Worm (Caenorhabditis elegans) whole organism, L1 larva: ENCODE data around the gene F14H3.5.

Experiments used
- ama-1 ChIP-seq: fragments of 150-350 bp; optimal IDR thresholded peaks from 2 replicates; lab custom pipeline; 2014
- blmp-1 ChIP-seq: fragments of 150-350 bp; optimal IDR thresholded peaks from 2 replicates; lab custom pipeline; 2014; ENCODE audit warnings: missing biosample characterization, missing genetic modification characterization
- isw-1 ChIP-seq: fragments of 200-800 bp; sonication (Bioruptor generic); IDR thresholded peaks from 2 replicates; pipeline ENCODE4 v1.3.6; 2022; ENCODE audit warnings: missing genetic modification characterization, missing compliant biosample characterization
- lin-15B ChIP-seq: fragments of 150-350 bp; sonication (generic microtip); optimal IDR thresholded peaks from 3 replicates; lab custom pipeline; 2014; ENCODE audit warnings: missing biosample characterization, missing genetic modification characterization
- lin-39 ChIP-seq: fragments of 150-350 bp; optimal IDR thresholded peaks from 2 replicates; lab custom pipeline; 2014; ENCODE audit warnings: missing biosample characterization, missing genetic modification reagents, missing genetic modification characterization
- lir-3 ChIP-seq: sonication (generic microtip); optimal IDR thresholded peaks from 2 replicates; lab custom pipeline; 2016; ENCODE audit warnings: mild to moderate bottlenecking, missing genetic modification characterization, moderate library complexity, missing compliant biosample characterization; ENCODE audit not compliant: poor library complexity
- mdl-1 ChIP-seq, 2 experiments: fragments of 150-350 bp; optimal IDR thresholded peaks; 2 replicates each; lab custom pipeline; 2014 to 2017; ENCODE audit warnings: missing biosample characterization in 2 of 2, missing genetic modification characterization in 2 of 2, inconsistent platforms in 1 of 2
- nhr-77 ChIP-seq: fragments of 150-350 bp; optimal IDR thresholded peaks from 2 replicates; lab custom pipeline; 2014; ENCODE audit warnings: missing biosample characterization, missing genetic modification characterization
- pax-3 ChIP-seq: fragments of 200-800 bp; sonication (Bioruptor generic); optimal IDR thresholded peaks from 2 replicates; lab custom pipeline; 2018; ENCODE audit warnings: mild to moderate bottlenecking, missing genetic modification characterization, moderate library complexity, missing compliant biosample characterization
- snpc-4 ChIP-seq: fragments of 150-350 bp; optimal IDR thresholded peaks from 2 replicates; lab custom pipeline; 2014; ENCODE audit warnings: missing biosample characterization, missing genetic modification characterization
- unc-130 ChIP-seq: fragments of 150-350 bp; optimal IDR thresholded peaks from 2 replicates; lab custom pipeline; 2017; ENCODE audit warnings: missing biosample characterization, missing genetic modification characterization, inconsistent platforms
- unc-98 ChIP-seq: fragments of 200-800 bp; sonication (Bioruptor generic); IDR thresholded peaks from 2 replicates; pipeline ENCODE4 v1.3.6; 2022; ENCODE audit warnings: missing genetic modification characterization, missing compliant biosample characterization
- ztf-11 ChIP-seq, 2 experiments: sonication (generic microtip); optimal IDR thresholded peaks; 2 replicates each; lab custom pipeline; 2016 to 2017; ENCODE audit warnings: missing genetic modification characterization in 2 of 2, missing biosample characterization in 1 of 2, missing compliant biosample characterization in 1 of 2

DNA sequence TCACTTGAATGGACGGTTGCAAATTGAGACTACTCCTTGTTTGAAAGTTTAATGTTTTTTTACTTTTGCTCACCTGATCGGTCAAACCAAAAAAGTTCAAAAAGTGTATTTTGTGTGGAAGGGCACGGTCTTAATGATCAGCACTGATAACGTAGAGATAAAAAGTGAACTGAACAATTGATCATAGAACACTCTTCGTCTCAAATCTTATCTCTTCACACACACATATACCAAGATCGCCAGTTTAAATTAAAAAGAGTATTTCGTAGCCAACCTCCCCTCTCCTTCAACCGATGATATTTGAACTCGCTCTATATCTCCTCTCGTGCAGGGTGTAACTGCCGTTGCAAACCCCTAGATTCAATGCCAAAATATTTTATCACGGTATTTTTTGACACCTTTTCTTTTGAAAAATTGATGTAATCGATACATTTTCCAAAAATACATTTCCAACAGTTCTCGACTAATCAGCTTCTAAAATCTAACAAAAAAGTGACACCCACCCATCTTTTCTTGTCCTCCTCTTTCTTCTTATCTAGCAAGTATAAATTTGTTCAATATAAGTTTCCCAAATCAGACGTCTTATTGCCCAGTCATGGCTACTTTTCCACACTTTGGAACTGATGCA, 43.4 kb upstream of the F14H3.5 start, which contains the start of gene cth-1:
- TF ChIP-seq ama-1 (lab: Kevin White, UChicago) (no peak), lir-3 (no peak), ztf-11 (tag; optimal IDR thresholded peaks at IDR 0.05; lab: Kevin White, UChicago) (no peak), mdl-1 (tag; optimal IDR thresholded peaks at IDR 0.05; lab: Kevin White, UChicago) (peak in 1 of 2 experiments; percentile 1), unc-98 (no peak), isw-1 (GFP tag; lab: Robert Waterston, UW) (no peak), lin-39 (tag; lab: Kevin White, UChicago) (no peak), lin-15B (no peak), unc-130 (no peak), pax-3 (tag; lab: Kevin White, UChicago) (no peak), snpc-4 (tag; lab: Kevin White, UChicago) (no peak), blmp-1 (tag; lab: Kevin White, UChicago) (no peak), nhr-77 (tag; lab: Kevin White, UChicago) (no peak)
